Worm (Caenorhabditis elegans): ENCODE results near the gene srh-113.

- TF ChIP-seq ama-1 (optimal IDR thresholded peaks at IDR 0.05) (no peak), hmg-4 (GFP tag; optimal IDR thresholded peaks at IDR 0.05) (no peak), ceh-36 (tag; optimal IDR thresholded peaks at IDR 0.05) (no peak), tbx-37 (GFP tag; conservative IDR thresholded peaks at IDR 0.05) (no peak), flt-1 (GFP tag; IDR thresholded peaks at IDR 0.05) (no peak)
Measured at ce11 chrV:17226119-17226518, 13.3 kb downstream of the srh-113 start, which contains the start of gene srh-112.

Measured in whole organism, early embryonic.